Worm (Caenorhabditis elegans): ENCODE measurements around the gene athp-2.

Gene athp-2

DNA sequence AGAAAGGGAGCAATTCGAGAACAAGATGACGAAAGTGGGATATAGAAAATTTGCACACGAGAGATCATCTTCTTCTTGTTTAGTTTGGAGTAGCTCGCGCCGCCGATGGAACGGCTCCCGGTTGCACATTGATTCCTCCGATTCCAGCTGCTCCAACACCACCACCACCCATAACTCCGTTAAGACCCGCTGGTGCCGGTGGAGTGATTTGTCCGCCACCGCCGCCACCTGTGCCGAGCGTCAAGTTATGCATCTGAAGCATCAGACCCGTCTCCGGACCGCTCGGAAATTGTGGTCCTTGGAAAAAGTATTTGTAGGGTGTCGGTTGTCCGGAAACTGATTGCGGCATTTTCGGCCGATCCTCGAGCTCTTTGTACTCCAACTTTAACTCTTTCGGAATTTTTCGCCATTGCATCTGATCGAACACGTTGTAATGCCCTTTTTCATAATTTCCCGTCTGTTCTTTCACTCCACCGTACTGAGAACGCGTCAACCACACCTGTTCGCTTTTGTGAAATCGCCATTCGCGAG lies 33.0 kb downstream of the athp-2 start:
- TF ChIP-seq fkh-6 (tag; optimal IDR thresholded peaks at IDR 0.05): peak; percentile 48
- no peak for TF ChIP-seq lin-11 (tag; optimal IDR thresholded peaks at IDR 0.05)

DNA sequence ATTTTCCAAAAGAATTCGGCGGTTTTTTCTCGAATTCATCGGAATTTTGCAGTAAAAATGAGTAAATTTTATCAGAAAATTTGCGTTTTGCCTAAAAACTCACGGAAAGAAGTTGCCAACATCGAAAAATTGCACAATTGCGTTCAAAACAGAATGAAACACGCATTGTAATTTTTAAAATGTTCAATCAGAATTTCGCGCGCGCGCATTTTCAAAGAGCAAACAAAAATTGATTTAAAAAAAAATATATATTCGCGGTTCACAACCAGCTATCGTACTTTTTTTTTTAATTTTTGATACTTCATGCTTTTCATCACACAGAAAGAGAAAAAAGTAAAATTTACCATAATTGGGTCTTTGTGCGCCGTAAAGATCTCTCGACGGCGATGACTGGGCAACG lies 34.9 kb downstream of the athp-2 start:
- TF ChIP-seq ref-2 (tag; optimal IDR thresholded peaks at IDR 0.05) (no peak), pros-1 (tag; optimal IDR thresholded peaks at IDR 0.05) (no peak), ceh-31 (tag; optimal IDR thresholded peaks at IDR 0.05) (no peak), eyg-1 (tag; optimal IDR thresholded peaks at IDR 0.05) (no peak), sox-2 (GFP tag; IDR thresholded peaks at IDR 0.05) (no peak), tbx-7 (tag; optimal IDR thresholded peaks at IDR 0.05) (no peak), hlh-13 (GFP tag; optimal IDR thresholded peaks at IDR 0.05) (no peak), unc-3 (GFP tag; conservative IDR thresholded peaks at IDR 0.05) (no peak), unc-3 (tag; optimal IDR thresholded peaks at IDR 0.05) (no peak), rnt-1 (tag; optimal IDR thresholded peaks at IDR 0.05) (no peak), sdc-2 (tag; optimal IDR thresholded peaks at IDR 0.05) (no peak), unc-55 (GFP tag; optimal IDR thresholded peaks at IDR 0.05) (no peak), nfya-1 (tag; optimal IDR thresholded peaks at IDR 0.05) (no peak), npax-4 (tag; optimal IDR thresholded peaks at IDR 0.05) (no peak), fax-1 (tag; optimal IDR thresholded peaks at IDR 0.05) (no peak), gmeb-2 (tag; optimal IDR thresholded peaks at IDR 0.05) (no peak), nhr-232 (tag; optimal IDR thresholded peaks at IDR 0.05) (no peak), ceh-30 (tag; optimal IDR thresholded peaks at IDR 0.05) (no peak), che-1 (tag; optimal IDR thresholded peaks at IDR 0.05) (no peak), fkh-10 (GFP tag; optimal IDR thresholded peaks at IDR 0.05) (no peak)

- peak; percentile 75 for TF ChIP-seq fkh-6 (tag; optimal IDR thresholded peaks at IDR 0.05)
- TF ChIP-seq K02D7.2 (tag; optimal IDR thresholded peaks at IDR 0.05): peak; percentile 30
- TF ChIP-seq pat-9 (tag; optimal IDR thresholded peaks at IDR 0.05): peak; percentile 63
- peak; percentile 90 for TF ChIP-seq ceh-18 (tag; optimal IDR thresholded peaks at IDR 0.05)
- TF ChIP-seq Y22D7AL.16 (tag; optimal IDR thresholded peaks at IDR 0.05): peak; percentile 43
- no peak for TF ChIP-seq hlh-15 (tag; optimal IDR thresholded peaks at IDR 0.05)
- peak; percentile 75 for TF ChIP-seq ets-4 (tag; optimal IDR thresholded peaks at IDR 0.05)
- peak; percentile 0 for TF ChIP-seq unc-42 (tag; optimal IDR thresholded peaks at IDR 0.05)
- TF ChIP-seq ref-2 (tag; optimal IDR thresholded peaks at IDR 0.05): peak; percentile 51
- TF ChIP-seq rnt-1 (tag; optimal IDR thresholded peaks at IDR 0.05): peak; percentile 77
- TF ChIP-seq madf-2 (tag; optimal IDR thresholded peaks at IDR 0.05): peak; percentile 88
- TF ChIP-seq unc-55 (GFP tag; optimal IDR thresholded peaks at IDR 0.05): peak; percentile 87
- TF ChIP-seq nhr-232 (tag; optimal IDR thresholded peaks at IDR 0.05): no peak
- no peak for TF ChIP-seq ceh-45 (GFP tag; IDR thresholded peaks at IDR 0.05)
- peak; percentile 93 for TF ChIP-seq elt-2 (tag; optimal IDR thresholded peaks at IDR 0.05)
- no peak for TF ChIP-seq pha-4 (tag; optimal IDR thresholded peaks at IDR 0.05)
- TF ChIP-seq fkh-10 (GFP tag; optimal IDR thresholded peaks at IDR 0.05): no peak
- peak; percentile 20 for TF ChIP-seq F13H6.1 (tag; optimal IDR thresholded peaks at IDR 0.05)
- peak; percentile 67 for TF ChIP-seq pax-1 (tag; optimal IDR thresholded peaks at IDR 0.05)
- no peak for TF ChIP-seq tbx-7 (tag; optimal IDR thresholded peaks at IDR 0.05)
- no peak for TF ChIP-seq nhr-11 (tag; optimal IDR thresholded peaks at IDR 0.05)
- TF ChIP-seq C38D4.7 (GFP tag; optimal IDR thresholded peaks at IDR 0.05): peak; percentile 57
- peak; percentile 92 for TF ChIP-seq hlh-30 (tag; optimal IDR thresholded peaks at IDR 0.05; ENCODE audit: insufficient read depth)
- peak; percentile 89 for TF ChIP-seq pros-1 (tag; optimal IDR thresholded peaks at IDR 0.05)
- peak; percentile 62 for TF ChIP-seq gmeb-2 (tag; optimal IDR thresholded peaks at IDR 0.05)
- TF ChIP-seq T23F11.4 (GFP tag; optimal IDR thresholded peaks at IDR 0.05): peak; percentile 86
- peak; percentile 47 for TF ChIP-seq unc-86 (tag; optimal IDR thresholded peaks at IDR 0.05)
- TF ChIP-seq ztf-16 (tag; optimal IDR thresholded peaks at IDR 0.05): peak; percentile 64
- TF ChIP-seq ama-1 (optimal IDR thresholded peaks at IDR 0.05): no peak
- TF ChIP-seq eyg-1 (tag; optimal IDR thresholded peaks at IDR 0.05): peak; percentile 5
- TF ChIP-seq hlh-13 (GFP tag; optimal IDR thresholded peaks at IDR 0.05): peak; percentile 52
- TF ChIP-seq zip-5 (tag; optimal IDR thresholded peaks at IDR 0.05): no peak
- peak; percentile 84 for TF ChIP-seq ceh-48 (tag; optimal IDR thresholded peaks at IDR 0.05)
- no peak for TF ChIP-seq lim-6 (tag; optimal IDR thresholded peaks at IDR 0.05)
- peak; percentile 84 for TF ChIP-seq pha-2 (tag; optimal IDR thresholded peaks at IDR 0.05)
- TF ChIP-seq sox-2 (GFP tag; IDR thresholded peaks at IDR 0.05): peak; percentile 54; the same call in 1 of the 2 replicates
- TF ChIP-seq tbx-2 (tag; optimal IDR thresholded peaks at IDR 0.05): peak; percentile 88
Observed at ce11 chrII:4376295-4377172, 36.6 kb downstream of the athp-2 start, which contains the start of gene ntl-2. Gene ntl-2, minus strand, starts transcription at chrII:4376465.

Measured in whole organism, late embryonic.